Fruit fly (Drosophila melanogaster) whole organism, embryonic: Measurements from ENCODE around the gene CG7650.

Experiments
- Aef1 ChIP-seq: fragments of 200-800 bp; sonication (Bioruptor generic); IDR thresholded peaks from 3 replicates; pipeline ENCODE4 v1.3.6; 2022; ENCODE audit warnings: missing biosample characterization, missing genetic modification characterization
- Atf-2 ChIP-seq: fragments of 200-800 bp; sonication (Bioruptor generic); optimal IDR thresholded peaks from 2 replicates; lab custom pipeline; 2016; ENCODE audit warnings: missing biosample characterization, missing genetic modification characterization
- Bgb ChIP-seq: fragments of 200-800 bp; sonication (Bioruptor generic); IDR thresholded peaks from 2 replicates; pipeline ENCODE4 v1.3.6; 2022; ENCODE audit warnings: missing biosample characterization, missing genetic modification characterization; ENCODE audit not compliant: partially characterized antibody
- Bteb2 ChIP-seq: fragments of 200-800 bp; sonication (Bioruptor generic); optimal IDR thresholded peaks from 2 replicates; lab custom pipeline; 2016; ENCODE audit warnings: missing biosample characterization, missing genetic modification characterization
- CG10274 ChIP-seq: fragments of 200-800 bp; sonication (Bioruptor generic); optimal IDR thresholded peaks from 3 replicates; lab custom pipeline; 2017; ENCODE audit warnings: missing biosample characterization, mild to moderate bottlenecking, missing genetic modification characterization
- CG11247 ChIP-seq: fragments of 200-800 bp; sonication (Bioruptor generic); IDR thresholded peaks from 2 replicates; pipeline ENCODE4 v1.3.6; 2022; ENCODE audit warnings: missing biosample characterization, missing genetic modification characterization
- CG12744 ChIP-seq: fragments of 200-800 bp; sonication (Bioruptor generic); optimal IDR thresholded peaks from 2 replicates; lab custom pipeline; 2016; ENCODE audit warnings: missing biosample characterization, missing genetic modification characterization
- CG12769 ChIP-seq: fragments of 200-800 bp; sonication (Bioruptor generic); optimal IDR thresholded peaks from 2 replicates; lab custom pipeline; 2019; ENCODE audit warnings: missing biosample characterization, mild to moderate bottlenecking, missing genetic modification characterization, moderate library complexity
- CG13296 ChIP-seq: fragments of 200-800 bp; sonication (Bioruptor generic); optimal IDR thresholded peaks from 3 replicates; lab custom pipeline; 2018; ENCODE audit warnings: missing biosample characterization, mild to moderate bottlenecking, missing genetic modification characterization
- CG15514 ChIP-seq: fragments of 200-800 bp; sonication (Bioruptor generic); optimal IDR thresholded peaks from 3 replicates; lab custom pipeline; 2017; ENCODE audit warnings: missing biosample characterization, missing genetic modification characterization, mild to moderate bottlenecking, moderate library complexity, missing genetic modification reagents
- CG1602 ChIP-seq: fragments of 200-800 bp; sonication (Bioruptor generic); optimal IDR thresholded peaks from 3 replicates; lab custom pipeline; 2016; ENCODE audit warnings: missing biosample characterization, missing genetic modification characterization
- CG17802 ChIP-seq: fragments of 200-800 bp; sonication (Bioruptor generic); optimal IDR thresholded peaks from 2 replicates; lab custom pipeline; 2018; ENCODE audit warnings: missing biosample characterization, mild to moderate bottlenecking, missing genetic modification characterization, moderate library complexity
- CG18619 ChIP-seq: fragments of 200-800 bp; sonication (Bioruptor generic); optimal IDR thresholded peaks from 3 replicates; lab custom pipeline; 2017; ENCODE audit warnings: missing biosample characterization, mild to moderate bottlenecking, missing genetic modification characterization
- CG2120 ChIP-seq: fragments of 200-800 bp; sonication (Bioruptor generic); optimal IDR thresholded peaks from 3 replicates; lab custom pipeline; 2016; ENCODE audit warnings: missing biosample characterization, missing genetic modification characterization
- CG30020 ChIP-seq: fragments of 200-800 bp; optimal IDR thresholded peaks from 2 replicates; lab custom pipeline; 2019; ENCODE audit warnings: missing biosample characterization, mild to moderate bottlenecking, missing genetic modification characterization, moderate library complexity
- CG34422 ChIP-seq: fragments of 200-800 bp; sonication (Bioruptor generic); IDR thresholded peaks from 3 replicates; pipeline ENCODE4 v1.3.6; 2022; ENCODE audit warnings: missing biosample characterization, missing genetic modification characterization
- CG42726 ChIP-seq: fragments of 200-800 bp; sonication (Bioruptor generic); IDR thresholded peaks from 2 replicates; pipeline ENCODE4 v1.3.6; 2022; ENCODE audit warnings: missing biosample characterization, missing genetic modification characterization; ENCODE audit not compliant: partially characterized antibody
- CG4820 ChIP-seq: fragments of 200-800 bp; sonication (Bioruptor generic); optimal IDR thresholded peaks from 3 replicates; lab custom pipeline; 2016; ENCODE audit warnings: missing biosample characterization, missing genetic modification characterization
- CG7372 ChIP-seq: fragments of 200-800 bp; sonication (Bioruptor generic); IDR thresholded peaks from 2 replicates; pipeline ENCODE4 v1.3.6; 2022; ENCODE audit warnings: missing biosample characterization, missing genetic modification characterization
- CG7963 ChIP-seq: fragments of 200-800 bp; sonication (Bioruptor generic); IDR thresholded peaks from 3 replicates; pipeline ENCODE4 v1.3.6; 2022; ENCODE audit warnings: missing biosample characterization, missing genetic modification characterization; ENCODE audit not compliant: partially characterized antibody
- CG7987 ChIP-seq: fragments of 200-800 bp; sonication (Bioruptor generic); optimal IDR thresholded peaks from 2 replicates; lab custom pipeline; 2018; ENCODE audit warnings: missing biosample characterization, mild to moderate bottlenecking, missing genetic modification characterization, moderate library complexity
- CG9727 ChIP-seq: fragments of 200-800 bp; sonication (Bioruptor generic); optimal IDR thresholded peaks from 3 replicates; lab custom pipeline; 2017; ENCODE audit warnings: missing biosample characterization, mild to moderate bottlenecking, missing genetic modification characterization
- Dek ChIP-seq: fragments of 200-800 bp; sonication (Bioruptor generic); optimal IDR thresholded peaks from 3 replicates; lab custom pipeline; 2019; ENCODE audit warnings: missing biosample characterization, mild to moderate bottlenecking, missing genetic modification characterization, moderate library complexity
- Gug ChIP-seq: fragments of 200-800 bp; sonication (Bioruptor generic); IDR thresholded peaks from 4 replicates; pipeline ENCODE4 v1.3.6; 2022; ENCODE audit warnings: missing biosample characterization, missing genetic modification characterization
- Hr51 ChIP-seq, 2 experiments: fragments of 200-800 bp; sonication (Bioruptor generic); optimal IDR thresholded peaks; 2 replicates in 1 of 2; 3 replicates in 1 of 2; lab custom pipeline; 2016 to 2018; ENCODE audit warnings: missing biosample characterization in 2 of 2, missing genetic modification characterization in 2 of 2, mild to moderate bottlenecking in 1 of 2, moderate library complexity in 1 of 2
- Mad ChIP-seq: fragments of 200-800 bp; sonication (Bioruptor generic); optimal IDR thresholded peaks from 2 replicates; lab custom pipeline; 2016; ENCODE audit warnings: missing biosample characterization, missing genetic modification characterization
- Max ChIP-seq: fragments of 200-800 bp; sonication (Bioruptor generic); optimal IDR thresholded peaks from 2 replicates; lab custom pipeline; 2016; ENCODE audit warnings: missing biosample characterization, mild to moderate bottlenecking, missing genetic modification characterization
- Oli ChIP-seq: fragments of 200-800 bp; sonication (Bioruptor generic); optimal IDR thresholded peaks from 2 replicates; lab custom pipeline; 2018; ENCODE audit warnings: missing biosample characterization, mild to moderate bottlenecking, missing genetic modification characterization, moderate library complexity
- Scr ChIP-seq: fragments of 200-800 bp; sonication (Bioruptor generic); IDR thresholded peaks from 2 replicates; pipeline ENCODE4 v1.3.6; 2022; ENCODE audit warnings: missing biosample characterization, missing genetic modification characterization; ENCODE audit not compliant: partially characterized antibody
- Side ChIP-seq: fragments of 200-800 bp; sonication (Bioruptor generic); optimal IDR thresholded peaks from 2 replicates; lab custom pipeline; 2016; ENCODE audit warnings: missing biosample characterization, missing genetic modification characterization
- Six4 ChIP-seq: fragments of 200-800 bp; sonication (Bioruptor generic); optimal IDR thresholded peaks from 2 replicates; lab custom pipeline; 2016; ENCODE audit warnings: missing biosample characterization, missing genetic modification characterization
- Spps ChIP-seq: fragments of 200-800 bp; sonication (Bioruptor generic); optimal IDR thresholded peaks from 2 replicates; lab custom pipeline; 2018; ENCODE audit warnings: missing biosample characterization, mild to moderate bottlenecking, missing genetic modification characterization
- Sry-β ChIP-seq: fragments of 200-800 bp; sonication (Bioruptor generic); optimal IDR thresholded peaks from 2 replicates; lab custom pipeline; 2018; ENCODE audit warnings: missing biosample characterization, mild to moderate bottlenecking, missing genetic modification characterization, moderate library complexity
- ac ChIP-seq: fragments of 200-800 bp; sonication (Bioruptor generic); optimal IDR thresholded peaks from 3 replicates; lab custom pipeline; 2017; ENCODE audit warnings: missing biosample characterization, mild to moderate bottlenecking, missing genetic modification characterization
- cg ChIP-seq: fragments of 200-800 bp; sonication (Bioruptor generic); optimal IDR thresholded peaks from 3 replicates; lab custom pipeline; 2019; ENCODE audit warnings: missing biosample characterization, mild to moderate bottlenecking, missing genetic modification characterization, moderate library complexity
- chinmo ChIP-seq: fragments of 200-800 bp; sonication (Bioruptor generic); IDR thresholded peaks from 4 replicates; pipeline ENCODE4 v1.3.6; 2022; ENCODE audit warnings: missing biosample characterization, missing genetic modification characterization; ENCODE audit not compliant: partially characterized antibody
- dysf ChIP-seq: fragments of 200-800 bp; sonication (Bioruptor generic); IDR thresholded peaks from 3 replicates; pipeline ENCODE4 v1.3.6; 2022; ENCODE audit warnings: missing biosample characterization, missing genetic modification characterization
- ftz-f1 ChIP-seq: fragments of 200-800 bp; sonication (Bioruptor generic); optimal IDR thresholded peaks from 2 replicates; lab custom pipeline; 2016; ENCODE audit warnings: missing biosample characterization, missing genetic modification characterization
- ind ChIP-seq: fragments of 200-800 bp; sonication (Bioruptor generic); optimal IDR thresholded peaks from 3 replicates; lab custom pipeline; 2016; ENCODE audit warnings: missing biosample characterization, missing genetic modification characterization
- org-1 ChIP-seq: fragments of 200-800 bp; sonication (Bioruptor generic); optimal IDR thresholded peaks from 2 replicates; lab custom pipeline; 2017; ENCODE audit warnings: missing biosample characterization, missing genetic modification characterization
- pan ChIP-seq, 4 experiments: fragments of >200 bp in 3 of 4; fragments of 200-800 bp in 1 of 4; sonication (Bioruptor generic) in 1 of 4; optimal IDR thresholded peaks in 3 of 4; IDR thresholded peaks in 1 of 4; 2 replicates each; pipeline versions ENCODE4 v1.3.6 to Lab custom; 2017 to 2022; ENCODE audit warnings: missing biosample characterization in 2 of 4, missing genetic modification characterization in 2 of 4, mixed read lengths in 1 of 4
- ranshi ChIP-seq: fragments of 200-800 bp; sonication (Bioruptor generic); IDR thresholded peaks from 2 replicates; pipeline ENCODE4 v1.3.6; 2022; ENCODE audit warnings: missing biosample characterization, missing genetic modification characterization
- schlank ChIP-seq: fragments of 200-800 bp; sonication (Bioruptor generic); optimal IDR thresholded peaks from 2 replicates; lab custom pipeline; 2018; ENCODE audit warnings: missing biosample characterization, mild to moderate bottlenecking, missing genetic modification characterization
- sisA ChIP-seq: fragments of 200-800 bp; sonication (Bioruptor generic); IDR thresholded peaks from 2 replicates; pipeline ENCODE4 v1.3.6; 2022; ENCODE audit warnings: missing biosample characterization, missing genetic modification characterization
- ssp ChIP-seq: fragments of 200-800 bp; sonication (Bioruptor generic); IDR thresholded peaks from 2 replicates; pipeline ENCODE4 v1.3.6; 2022; ENCODE audit warnings: missing biosample characterization, missing genetic modification characterization
- toy ChIP-seq: fragments of 200-800 bp; sonication (Bioruptor generic); IDR thresholded peaks from 2 replicates; pipeline ENCODE4 v1.3.6; 2022; ENCODE audit warnings: missing biosample characterization, missing genetic modification characterization
- unc-4 ChIP-seq: fragments of 200-800 bp; sonication (Bioruptor generic); IDR thresholded peaks from 2 replicates; pipeline ENCODE4 v1.3.6; 2022; ENCODE audit warnings: missing biosample characterization, missing genetic modification characterization; ENCODE audit not compliant: partially characterized antibody

Gene CG7650

DNA sequence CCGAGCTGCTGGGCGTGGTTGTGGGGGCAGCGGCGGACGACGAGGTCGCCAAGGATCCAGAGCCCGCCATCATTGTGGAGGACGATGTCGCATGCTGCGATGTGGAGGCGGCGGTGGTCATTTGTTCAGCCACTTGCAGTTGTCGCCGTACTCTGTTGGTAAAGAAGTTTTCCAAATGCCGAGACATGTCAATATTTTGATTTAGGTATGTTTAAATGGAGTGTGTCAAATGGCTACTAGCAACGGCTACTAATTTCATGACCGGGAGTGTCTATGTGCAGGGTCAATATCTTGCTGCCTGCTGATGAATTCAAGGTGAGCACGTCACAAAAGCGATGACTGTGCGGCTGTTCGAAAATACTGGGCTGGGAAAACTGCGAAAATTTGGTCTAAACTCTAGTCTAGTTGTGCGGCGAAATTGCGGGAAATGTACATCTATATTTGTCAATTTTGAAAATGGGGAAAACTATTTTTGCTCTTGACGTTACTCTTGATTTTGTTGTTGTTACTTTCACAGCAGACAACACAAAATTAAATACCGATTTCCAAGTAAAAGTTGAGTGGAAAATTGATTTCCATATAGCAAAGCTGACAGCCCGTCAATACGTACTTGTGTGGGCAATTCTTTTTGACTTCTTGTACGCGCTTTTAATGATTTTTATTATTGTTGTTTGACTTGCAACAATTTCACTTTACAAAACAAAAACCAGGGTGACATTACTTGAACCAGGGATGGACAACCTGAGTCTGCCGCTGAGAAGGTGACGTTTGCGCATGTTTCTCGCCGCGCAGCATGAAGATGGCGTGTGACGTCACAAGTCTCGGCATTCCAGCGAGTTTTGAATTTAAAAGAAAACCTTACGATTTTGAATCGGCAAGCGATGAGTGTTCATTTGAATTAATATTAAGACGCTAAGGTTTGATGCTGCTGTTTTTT, 22.5 kb downstream of the CG7650 start, which contains the start of gene CG7656 (continued):
- TF ChIP-seq CG1602 (GFP tag; lab: Kevin White, UChicago) (peak; percentile 51), Bgb (GFP tag; lab: Robert Waterston, UW) (peak; percentile 16; the same call in 1 of the 2 replicates), CG18619 (GFP tag; lab: Kevin White, UChicago) (no peak), CG2120 (peak; percentile 82), Aef1 (GFP tag; lab: Robert Waterston, UW) (peak; percentile 70), CG10274 (no peak), CG9727 (GFP tag; lab: Kevin White, UChicago) (peak; percentile 47), Six4 (GFP tag; lab: Kevin White, UChicago) (peak; percentile 52), CG4820 (GFP tag; lab: Kevin White, UChicago) (peak; percentile 20), Dek (peak; percentile 66), cg (no peak), Hr51 (GFP tag; optimal IDR thresholded peaks at IDR 0.05; lab: Kevin White, UChicago) (peak; percentile 4 to 82), CG34422 (GFP tag; lab: Robert Waterston, UW) (peak; percentile 58; the same call in 2 of the 3 replicates), CG12744 (GFP tag; lab: Kevin White, UChicago) (peak; percentile 58), CG30020 (tag; lab: Kevin White, UChicago) (no peak), chinmo (GFP tag; lab: Robert Waterston, UW) (0 out of 4 replicates have a peak, but pooled peaks have one; percentile 72), Scr (GFP tag; lab: Robert Waterston, UW) (peak; percentile 12; the same call in 1 of the 2 replicates), CG7963 (GFP tag; lab: Robert Waterston, UW) (no peak), dysf (GFP tag; lab: Robert Waterston, UW) (peak; percentile 52; the same call in 2 of the 3 replicates), CG15514 (GFP tag; lab: Kevin White, UChicago) (peak; percentile 42), Spps (tag; lab: Kevin White, UChicago) (no peak), Side (peak; percentile 64), pan (optimal IDR thresholded peaks at IDR 0.05; lab: Kevin White, UChicago) (no peak), pan (GFP tag; optimal IDR thresholded peaks at IDR 0.05 in 1 of 2, IDR thresholded peaks at IDR 0.05 in 1 of 2) (peak in 1 of 2 experiments; percentile 71), ftz-f1 (GFP tag; lab: Kevin White, UChicago) (peak; percentile 56), ac (GFP tag; lab: Kevin White, UChicago) (no peak), ind (peak; percentile 79), schlank (tag; lab: Kevin White, UChicago) (peak; percentile 47), CG17802 (peak; percentile 54), Atf-2 (GFP tag; lab: Kevin White, UChicago) (peak; percentile 71), Bteb2 (peak; percentile 2), Gug (GFP tag; lab: Robert Waterston, UW) (peak; percentile 87), CG12769 (tag; lab: Kevin White, UChicago) (peak; percentile 69), CG42726 (no peak), Oli (peak; percentile 1), Sry-β (GFP tag; lab: Kevin White, UChicago) (peak; percentile 11), toy (GFP tag; lab: Robert Waterston, UW) (no peak), CG7987 (GFP tag; lab: Kevin White, UChicago) (peak; percentile 50), org-1 (GFP tag; lab: Kevin White, UChicago) (no peak), sisA (GFP tag; lab: Robert Waterston, UW) (peak; percentile 62), Max (peak; percentile 43), CG11247 (GFP tag; lab: Robert Waterston, UW) (peak; percentile 74), ranshi (GFP tag; lab: Robert Waterston, UW) (peak; percentile 61), CG7372 (GFP tag; lab: Robert Waterston, UW) (peak; percentile 68), unc-4 (GFP tag; lab: Robert Waterston, UW) (no peak), Mad (GFP tag; lab: Kevin White, UChicago) (peak; percentile 81), CG13296 (no peak), ssp (GFP tag; lab: Robert Waterston, UW) (peak; percentile 40)
